Worm (Caenorhabditis elegans): ENCODE measurements around the gene frg-1.

- no peak for TF ChIP-seq fos-1 (tag; optimal IDR thresholded peaks at IDR 0.05)
- TF ChIP-seq alr-1 (tag; optimal IDR thresholded peaks at IDR 0.05; ENCODE audit: borderline replicate concordance) = no peak
- no peak for TF ChIP-seq pqm-1 (tag; optimal IDR thresholded peaks at IDR 0.05)
- TF ChIP-seq lin-13 (GFP tag; optimal IDR thresholded peaks at IDR 0.05) = no peak
- TF ChIP-seq unc-62 (GFP tag; optimal IDR thresholded peaks at IDR 0.05) = no peak
- no peak for TF ChIP-seq lin-15B (tag; optimal IDR thresholded peaks at IDR 0.05)
- TF ChIP-seq nhr-77 (tag; optimal IDR thresholded peaks at IDR 0.05) = no peak
Observed at ce11 chrIII:13004316-13004715, 25.4 kb downstream of the frg-1 start.

Data from whole organism, L1 larva.